Worm (Caenorhabditis elegans) whole organism, early embryonic: ENCODE results near the gene ttr-42.

Experiments used
- B0310.2 ChIP-seq: sonication (generic microtip); optimal IDR thresholded peaks from 2 replicates; lab custom pipeline; 2016; ENCODE audit warnings: mild to moderate bottlenecking, missing genetic modification characterization, missing compliant biosample characterization
- ama-1 ChIP-seq: fragments of 150-350 bp; optimal IDR thresholded peaks from 2 replicates; lab custom pipeline; 2014
- ceh-36 ChIP-seq: sonication (generic microtip); optimal IDR thresholded peaks from 2 replicates; lab custom pipeline; 2016; ENCODE audit warnings: missing genetic modification characterization, inconsistent platforms, missing compliant biosample characterization
- pes-1 ChIP-seq: fragments of 200-800 bp; sonication (Bioruptor generic); IDR thresholded peaks from 2 replicates; pipeline ENCODE4 v1.3.6; 2022; ENCODE audit warnings: missing genetic modification reagents, missing genetic modification characterization, missing compliant biosample characterization
- scrt-1 ChIP-seq: fragments of 200-800 bp; sonication (Bioruptor generic); IDR thresholded peaks from 2 replicates; pipeline ENCODE4 v1.3.6; 2022; ENCODE audit warnings: missing genetic modification characterization, missing compliant biosample characterization
- sea-1 ChIP-seq: fragments of 200-800 bp; sonication (Bioruptor generic); conservative IDR thresholded peaks from 2 replicates; pipeline ENCODE4 v1.3.6; 2022; ENCODE audit warnings: missing genetic modification characterization, missing compliant biosample characterization
- tbx-11 ChIP-seq: fragments of 200-800 bp; sonication (Bioruptor generic); IDR thresholded peaks from 2 replicates; pipeline ENCODE4 v1.3.6; 2022; ENCODE audit warnings: missing genetic modification characterization, missing compliant biosample characterization
- tbx-37 ChIP-seq: fragments of 200-800 bp; sonication (Bioruptor generic); conservative IDR thresholded peaks from 2 replicates; pipeline ENCODE4 v1.3.6; 2022; ENCODE audit warnings: missing genetic modification reagents, missing genetic modification characterization, missing compliant biosample characterization

DNA sequence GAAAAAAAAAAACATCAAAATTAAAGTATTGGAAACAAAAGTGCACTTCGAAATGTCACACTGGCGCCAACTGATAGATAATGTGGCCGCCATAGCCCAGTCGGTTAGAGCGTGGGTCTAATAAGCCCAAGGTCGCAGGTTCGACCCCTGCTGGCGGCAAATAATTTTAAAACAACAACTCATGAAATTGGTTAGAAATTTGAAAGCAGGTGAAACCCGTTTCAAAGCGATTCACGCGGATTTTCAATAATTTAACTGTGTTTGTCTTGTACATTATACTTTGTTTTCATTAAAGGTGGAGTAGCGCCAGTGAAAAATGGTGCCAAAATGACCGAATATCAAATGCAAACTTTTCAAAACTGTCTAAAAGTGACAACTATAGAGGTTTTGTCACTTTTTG, 46.3 kb upstream of the ttr-42 start:
- TF ChIP-seq pes-1 (GFP tag; lab: Robert Waterston, UW), result no peak
- TF ChIP-seq tbx-11, result no peak
- TF ChIP-seq sea-1 (GFP tag; lab: Robert Waterston, UW), result no peak
- TF ChIP-seq ceh-36, result no peak
- no peak for TF ChIP-seq tbx-37 (GFP tag; lab: Robert Waterston, UW)
- no peak for TF ChIP-seq scrt-1 (GFP tag; lab: Robert Waterston, UW)
- no peak for TF ChIP-seq ama-1 (lab: Kevin White, UChicago)
- TF ChIP-seq B0310.2, result no peak
